Fruit fly (Drosophila melanogaster): ENCODE results near the gene NijA.

The NijA gene

DNA sequence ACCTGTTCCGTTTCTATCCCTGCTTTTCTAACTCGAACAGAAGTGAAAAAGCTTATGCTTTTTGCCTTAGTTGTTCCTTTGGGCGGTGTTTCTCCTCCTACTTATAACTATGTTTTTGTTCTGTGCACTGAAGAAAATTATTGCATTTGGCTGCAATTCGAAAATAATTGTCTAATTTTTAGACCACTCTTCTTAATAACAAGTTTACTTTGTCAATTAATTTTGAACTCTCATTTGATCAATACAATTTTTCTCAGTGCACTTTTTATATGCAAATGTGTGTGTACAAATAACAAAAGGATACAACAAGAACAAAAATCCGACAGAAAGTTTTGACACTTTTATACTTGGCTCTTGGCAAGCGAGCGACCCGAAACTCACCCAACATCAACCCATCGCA lies 38.4 kb upstream of the NijA start (continued):
- TF ChIP-seq CG9876 (GFP tag; optimal IDR thresholded peaks at IDR 0.05), result no peak
- TF ChIP-seq Atf3 (GFP tag; optimal IDR thresholded peaks at IDR 0.05), result peak; percentile 55
- TF ChIP-seq ab (GFP tag; optimal IDR thresholded peaks at IDR 0.05), result no peak
- TF ChIP-seq Hr78 (GFP tag; optimal IDR thresholded peaks at IDR 0.05), result no peak
- no peak for TF ChIP-seq pzg (GFP tag; optimal IDR thresholded peaks at IDR 0.05)
- no peak for TF ChIP-seq nerfin-2 (GFP tag; IDR thresholded peaks at IDR 0.05; ENCODE audit: partially characterized antibody)
- TF ChIP-seq MBD-R2 (GFP tag; IDR thresholded peaks at IDR 0.05), result no peak
- TF ChIP-seq scrt (GFP tag; optimal IDR thresholded peaks at IDR 0.05), result peak; percentile 45
- peak; percentile 39 for TF ChIP-seq Blimp-1 (GFP tag; optimal IDR thresholded peaks at IDR 0.05)
- TF ChIP-seq CG30020 (tag; optimal IDR thresholded peaks at IDR 0.05), result no peak
- TF ChIP-seq sd (tag; optimal IDR thresholded peaks at IDR 0.05), result peak; percentile 10
- TF ChIP-seq lbe (GFP tag; optimal IDR thresholded peaks at IDR 0.05), result no peak
- TF ChIP-seq gsb (GFP tag; IDR thresholded peaks at IDR 0.05), result no peak
- TF ChIP-seq Side (GFP tag; optimal IDR thresholded peaks at IDR 0.05), result peak; percentile 4
- TF ChIP-seq inv (GFP tag; IDR thresholded peaks at IDR 0.05; ENCODE audit: partially characterized antibody), result no peak
- TF ChIP-seq Awh (GFP tag; IDR thresholded peaks at IDR 0.05), result peak; percentile 73; the same call in 1 of the 2 replicates
- TF ChIP-seq Xrp1 (GFP tag; IDR thresholded peaks at IDR 0.05), result 0 out of 2 replicates have a peak, but pooled peaks have one; percentile 54
- TF ChIP-seq Camta (GFP tag; optimal IDR thresholded peaks at IDR 0.05), result peak; percentile 70
- TF ChIP-seq hkb (optimal IDR thresholded peaks at IDR 0.05), result no peak
- TF ChIP-seq hkb (GFP tag; IDR thresholded peaks at IDR 0.05), result 0 out of 2 replicates have a peak, but pooled peaks have one; percentile 16
- no peak for TF ChIP-seq Bgb (GFP tag; IDR thresholded peaks at IDR 0.05; ENCODE audit: partially characterized antibody)
- TF ChIP-seq CG2202 (tag; optimal IDR thresholded peaks at IDR 0.05), result no peak
- peak; percentile 66 for TF ChIP-seq Ptx1 (GFP tag; IDR thresholded peaks at IDR 0.05)
- peak; percentile 63 for TF ChIP-seq lab (GFP tag; optimal IDR thresholded peaks at IDR 0.05)
- no peak for TF ChIP-seq pfk (GFP tag; optimal IDR thresholded peaks at IDR 0.05)
- peak; percentile 60 for TF ChIP-seq Bteb2 (GFP tag; optimal IDR thresholded peaks at IDR 0.05)
- no peak for TF ChIP-seq disco-r (GFP tag; optimal IDR thresholded peaks at IDR 0.05)
- TF ChIP-seq CG8478 (optimal IDR thresholded peaks at IDR 0.05), result no peak
- no peak for TF ChIP-seq HLHmδ (GFP tag; optimal IDR thresholded peaks at IDR 0.05)
- no peak for TF ChIP-seq Doc2 (GFP tag; IDR thresholded peaks at IDR 0.05)
- TF ChIP-seq sr (GFP tag; IDR thresholded peaks at IDR 0.05), result peak; percentile 47; the same call in 1 of the 3 replicates
- TF ChIP-seq Ets97D (GFP tag; optimal IDR thresholded peaks at IDR 0.05), result no peak
- TF ChIP-seq Myb (GFP tag; optimal IDR thresholded peaks at IDR 0.05), result peak; percentile 29
- peak; percentile 6 for TF ChIP-seq btn (GFP tag; optimal IDR thresholded peaks at IDR 0.05)
- peak; percentile 10 for TF ChIP-seq CG8290 (GFP tag; optimal IDR thresholded peaks at IDR 0.05)
- peak in 1 of 2 experiments; percentile 65 for TF ChIP-seq CG8290 (tag; optimal IDR thresholded peaks at IDR 0.05)
- peak; percentile 55 for TF ChIP-seq NFAT (GFP tag; IDR thresholded peaks at IDR 0.05)
- no peak for TF ChIP-seq kah (GFP tag; optimal IDR thresholded peaks at IDR 0.05)
- TF ChIP-seq ATbp (GFP tag; optimal IDR thresholded peaks at IDR 0.05), result peak; percentile 41
- TF ChIP-seq ssp (GFP tag; IDR thresholded peaks at IDR 0.05), result peak; percentile 40
- TF ChIP-seq Sry-δ (GFP tag; optimal IDR thresholded peaks at IDR 0.05), result no peak
- TF ChIP-seq ttk (GFP tag; IDR thresholded peaks at IDR 0.05), result peak; percentile 63; the same call in 1 of the 2 replicates
- peak; percentile 37 for TF ChIP-seq shn (GFP tag; optimal IDR thresholded peaks at IDR 0.05)
- peak; percentile 61 for TF ChIP-seq CG9609 (GFP tag; optimal IDR thresholded peaks at IDR 0.05)
- TF ChIP-seq Med (GFP tag), result peak; percentile 94
- TF ChIP-seq h (optimal IDR thresholded peaks at IDR 0.05), result no peak
- no peak for TF ChIP-seq CG9437 (GFP tag; optimal IDR thresholded peaks at IDR 0.05)
- TF ChIP-seq slou (GFP tag; optimal IDR thresholded peaks at IDR 0.05), result no peak
- TF ChIP-seq CG10543 (GFP tag; optimal IDR thresholded peaks at IDR 0.05), result no peak
- no peak for TF ChIP-seq CG17186 (GFP tag; optimal IDR thresholded peaks at IDR 0.05)
- peak; percentile 85 for TF ChIP-seq CG2678 (tag; optimal IDR thresholded peaks at IDR 0.05)
- TF ChIP-seq CG8944 (GFP tag; optimal IDR thresholded peaks at IDR 0.05), result peak; percentile 39
